Fruit fly (Drosophila melanogaster): ENCODE results near the gene bif.
A peak's percentile ranks its signal among the peaks of the same experiment; 100 is the strongest.

The bif gene

dm6 chrX:11733795-11734194 lies 55.0 kb downstream of the bif start, which contains the start of gene inaF-A:
inaF-A (minus strand) TSS chrX:11733895.
- no peak for TF ChIP-seq sd (tag; optimal IDR thresholded peaks at IDR 0.05)
- no peak for TF ChIP-seq jing (GFP tag; optimal IDR thresholded peaks at IDR 0.05)
- TF ChIP-seq sr (GFP tag; IDR thresholded peaks at IDR 0.05) = no peak
- no peak for TF ChIP-seq ash1 (GFP tag; optimal IDR thresholded peaks at IDR 0.05)
- no peak for TF ChIP-seq slp2 (GFP tag; optimal IDR thresholded peaks at IDR 0.05)
- TF ChIP-seq zen (tag; optimal IDR thresholded peaks at IDR 0.05) = no peak
- no peak for TF ChIP-seq CG34224 (GFP tag; IDR thresholded peaks at IDR 0.05; ENCODE audit: partially characterized antibody)
- no peak for TF ChIP-seq CG1233 (GFP tag; optimal IDR thresholded peaks at IDR 0.05)
- no peak for TF ChIP-seq Dad (GFP tag; optimal IDR thresholded peaks at IDR 0.05)
- no peak for TF ChIP-seq CG12659 (GFP tag; optimal IDR thresholded peaks at IDR 0.05)

- TF ChIP-seq Sox102F (GFP tag; optimal IDR thresholded peaks at IDR 0.05) (peak; percentile 18), CG1603 (tag; optimal IDR thresholded peaks at IDR 0.05) (peak; percentile 41), CG8924 (tag; optimal IDR thresholded peaks at IDR 0.05) (no peak), CG4328 (GFP tag; optimal IDR thresholded peaks at IDR 0.05) (no peak), Ets65A (GFP tag) (peak; percentile 50), CG4424 (GFP tag; optimal IDR thresholded peaks at IDR 0.05) (peak; percentile 19), CG10979 (tag; optimal IDR thresholded peaks at IDR 0.05) (peak; percentile 28), sisA (GFP tag; IDR thresholded peaks at IDR 0.05) (0 out of 2 replicates have a peak, but pooled peaks have one; percentile 22), row (GFP tag; IDR thresholded peaks at IDR 0.05) (peak; percentile 51; the same call in 1 of the 3 replicates), HLHmδ (GFP tag; optimal IDR thresholded peaks at IDR 0.05) (no peak), CG3407 (GFP tag; optimal IDR thresholded peaks at IDR 0.05) (no peak), HLH3B (GFP tag; IDR thresholded peaks at IDR 0.05) (no peak), Oli (tag; optimal IDR thresholded peaks at IDR 0.05) (peak; percentile 2), prd (optimal IDR thresholded peaks at IDR 0.05) (no peak), prd (GFP tag; IDR thresholded peaks at IDR 0.05) (0 out of 3 replicates have a peak, but pooled peaks have one; percentile 31), Blimp-1 (GFP tag; optimal IDR thresholded peaks at IDR 0.05) (peak; percentile 26), bsh (GFP tag; optimal IDR thresholded peaks at IDR 0.05) (peak in 1 of 2 experiments; percentile 37), CG9727 (GFP tag; optimal IDR thresholded peaks at IDR 0.05) (peak; percentile 7), sens (GFP tag) (peak; percentile 56), Xrp1 (GFP tag; IDR thresholded peaks at IDR 0.05) (peak; percentile 33; the same call in 1 of the 2 replicates), CG14710 (tag; optimal IDR thresholded peaks at IDR 0.05) (peak; percentile 7), Atf3 (GFP tag; optimal IDR thresholded peaks at IDR 0.05) (no peak)
Measured at dm6 chrX:11736421-11736820, 57.7 kb downstream of the bif start.

Data from whole organism, embryonic.